Fruit fly (Drosophila melanogaster): ENCODE results near the gene VAChT.

The VAChT gene

dm6 chr3R:18745961-18746468 lies 40.7 kb downstream of the VAChT start, which contains the start of the genes PGS1 and gwl (continued):
- TF ChIP-seq CG10669 (GFP tag; optimal IDR thresholded peaks at IDR 0.05) (no peak), CG11294 (GFP tag; IDR thresholded peaks at IDR 0.05) (peak; percentile 55; the same call in 1 of the 2 replicates), Ets96B (tag; optimal IDR thresholded peaks at IDR 0.05) (peak; percentile 73), dsx (GFP tag; optimal IDR thresholded peaks at IDR 0.05; ENCODE audit: poor library complexity, severe bottlenecking) (no peak), spab (GFP tag; optimal IDR thresholded peaks at IDR 0.05) (no peak), Hr39 (GFP tag; optimal IDR thresholded peaks at IDR 0.05) (no peak), salr (GFP tag; optimal IDR thresholded peaks at IDR 0.05) (no peak), Blimp-1 (GFP tag; optimal IDR thresholded peaks at IDR 0.05) (peak; percentile 7), acj6 (GFP tag; optimal IDR thresholded peaks at IDR 0.05) (peak; percentile 76), svp (GFP tag) (peak; percentile 80), Sox14 (GFP tag; optimal IDR thresholded peaks at IDR 0.05) (peak; percentile 49), Gug (GFP tag; IDR thresholded peaks at IDR 0.05) (peak; percentile 64; the same call in 1 of the 2 replicates), CG9139 (GFP tag; optimal IDR thresholded peaks at IDR 0.05) (peak; percentile 11), CG3919 (GFP tag; optimal IDR thresholded peaks at IDR 0.05) (peak; percentile 65), CG31627 (GFP tag; optimal IDR thresholded peaks at IDR 0.05) (peak; percentile 62), OdsH (GFP tag; optimal IDR thresholded peaks at IDR 0.05) (no peak), Hr4 (GFP tag; optimal IDR thresholded peaks at IDR 0.05) (no peak), Eip78C (GFP tag) (no peak), CG6808 (GFP tag; optimal IDR thresholded peaks at IDR 0.05) (no peak), fkh (GFP tag; optimal IDR thresholded peaks at IDR 0.05) (no peak), CG11762 (GFP tag; optimal IDR thresholded peaks at IDR 0.05; ENCODE audit: insufficient read depth) (peak; percentile 52), CG4318 (GFP tag; optimal IDR thresholded peaks at IDR 0.05) (no peak), CG8319 (GFP tag; optimal IDR thresholded peaks at IDR 0.05) (no peak), CG10631 (GFP tag; optimal IDR thresholded peaks at IDR 0.05) (peak; percentile 88), CG8119 (GFP tag; IDR thresholded peaks at IDR 0.05) (peak; percentile 60; the same call in 2 of the 3 replicates), net (GFP tag; optimal IDR thresholded peaks at IDR 0.05) (no peak), CG6854 (GFP tag; optimal IDR thresholded peaks at IDR 0.05) (no peak)

DNA sequence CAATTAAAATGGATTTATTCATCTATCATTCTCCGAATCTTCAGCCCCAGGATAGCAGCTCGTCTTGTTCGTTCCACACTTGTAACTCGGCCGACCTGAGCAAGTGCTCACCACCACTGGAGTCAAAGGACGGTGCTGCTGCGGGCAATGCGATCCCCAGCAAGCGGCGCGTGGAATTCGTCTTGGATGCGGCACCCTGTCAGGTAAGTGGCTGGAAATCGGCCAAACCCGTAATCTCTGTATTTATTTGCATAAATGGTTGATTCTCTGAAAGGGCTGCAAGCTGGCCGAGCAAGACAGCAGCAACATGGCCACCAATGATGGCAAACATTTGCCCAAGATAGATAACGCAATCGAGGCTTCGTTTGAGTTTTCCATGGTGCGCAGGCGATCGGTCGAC lies 42.8 kb downstream of the VAChT start:
- TF ChIP-seq CG10669 (GFP tag; optimal IDR thresholded peaks at IDR 0.05) (no peak), net (GFP tag; optimal IDR thresholded peaks at IDR 0.05) (no peak), Smox (GFP tag; optimal IDR thresholded peaks at IDR 0.05) (no peak), CG4318 (GFP tag; optimal IDR thresholded peaks at IDR 0.05) (no peak), esn (GFP tag; optimal IDR thresholded peaks at IDR 0.05) (no peak), Blimp-1 (GFP tag; optimal IDR thresholded peaks at IDR 0.05) (no peak), pdm3 (GFP tag; optimal IDR thresholded peaks at IDR 0.05) (no peak), Hr38 (GFP tag; optimal IDR thresholded peaks at IDR 0.05) (no peak), topi (GFP tag; optimal IDR thresholded peaks at IDR 0.05) (no peak), fkh (GFP tag; optimal IDR thresholded peaks at IDR 0.05) (no peak), Sox102F (GFP tag; optimal IDR thresholded peaks at IDR 0.05) (no peak), eg (GFP tag; IDR thresholded peaks at IDR 0.05) (no peak), CG6792 (GFP tag; optimal IDR thresholded peaks at IDR 0.05) (no peak), CG8319 (GFP tag; optimal IDR thresholded peaks at IDR 0.05) (no peak), Hr4 (GFP tag; optimal IDR thresholded peaks at IDR 0.05) (no peak), Eip75B (GFP tag; optimal IDR thresholded peaks at IDR 0.05) (no peak), CG10631 (GFP tag; optimal IDR thresholded peaks at IDR 0.05) (no peak)

DNA sequence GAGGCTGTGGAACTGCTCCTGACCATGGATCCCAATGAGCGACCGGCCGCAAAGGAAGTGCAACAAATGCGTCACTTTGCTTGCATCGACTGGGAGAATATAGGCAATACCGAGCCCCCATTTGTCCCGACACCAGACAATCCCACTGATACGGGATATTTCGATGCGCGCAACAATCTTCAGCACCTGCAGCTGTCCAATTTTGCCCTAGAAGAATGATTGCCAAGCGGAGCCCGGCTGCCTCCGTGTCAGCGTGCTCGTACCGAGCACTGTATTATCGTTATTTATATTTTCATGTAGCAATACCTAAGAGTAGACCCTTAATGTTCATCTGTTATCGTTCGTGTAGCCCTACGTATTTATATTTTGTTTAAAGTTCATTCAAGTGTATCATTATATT lies 44.5 kb downstream of the VAChT start:
- TF ChIP-seq Sox14 (GFP tag; optimal IDR thresholded peaks at IDR 0.05), result no peak
- peak; percentile 96 for TF ChIP-seq svp (GFP tag)
- no peak for TF ChIP-seq lz (GFP tag; optimal IDR thresholded peaks at IDR 0.05)
- TF ChIP-seq vri (GFP tag; optimal IDR thresholded peaks at IDR 0.05), result no peak
- no peak for TF ChIP-seq Sox102F (GFP tag; optimal IDR thresholded peaks at IDR 0.05)
